Worm (Caenorhabditis elegans) whole organism, L3 larva: ENCODE measurements around the gene T20F7.3.
A peak's percentile ranks its signal among the peaks of the same experiment; 100 is the strongest.
"Not testable (repeated sequence)": the region's sequence is repeated elsewhere in the genome, so short reads cannot be mapped to it uniquely, and the experiment has no call there.

Experiments used
- R02D3.7 ChIP-seq: fragments of 150-350 bp; optimal IDR thresholded peaks from 2 replicates; lab custom pipeline; 2014; ENCODE audit warnings: missing biosample characterization, missing genetic modification characterization
- aly-2 ChIP-seq: fragments of 150-350 bp; optimal IDR thresholded peaks from 2 replicates; lab custom pipeline; 2014; ENCODE audit warnings: missing biosample characterization, missing genetic modification characterization
- ama-1 ChIP-seq: fragments of 150-350 bp; optimal IDR thresholded peaks from 2 replicates; lab custom pipeline; 2018
- ceh-16 ChIP-seq: sonication (generic microtip); optimal IDR thresholded peaks from 2 replicates; lab custom pipeline; 2017; ENCODE audit warnings: missing biosample characterization, missing genetic modification characterization
- ceh-9 ChIP-seq: sonication (generic microtip); optimal IDR thresholded peaks from 2 replicates; lab custom pipeline; 2018; ENCODE audit warnings: missing biosample characterization, missing genetic modification characterization
- daf-12 ChIP-seq: fragments of 150-350 bp; optimal IDR thresholded peaks from 2 replicates; lab custom pipeline; 2014; ENCODE audit warnings: missing biosample characterization, missing genetic modification reagents, missing genetic modification characterization
- egl-27 ChIP-seq: sonication (generic microtip); optimal IDR thresholded peaks from 4 replicates; lab custom pipeline; 2017; ENCODE audit warnings: missing biosample characterization, missing genetic modification reagents, missing genetic modification characterization
- egl-5 ChIP-seq: fragments of 150-350 bp; optimal IDR thresholded peaks from 2 replicates; lab custom pipeline; 2017; ENCODE audit warnings: missing biosample characterization, missing genetic modification reagents, missing genetic modification characterization, inconsistent platforms
- elt-2 ChIP-seq: sonication (generic microtip); optimal IDR thresholded peaks from 2 replicates; lab custom pipeline; 2016; ENCODE audit warnings: missing genetic modification reagents, mild to moderate bottlenecking, missing genetic modification characterization, missing compliant biosample characterization
- elt-3 ChIP-seq, 3 experiments: fragments of 150-350 bp in 1 of 3; sonication (generic microtip) in 2 of 3; optimal IDR thresholded peaks; 2 replicates in 2 of 3; 4 replicates in 1 of 3; lab custom pipeline; 2014 to 2017; ENCODE audit warnings: missing biosample characterization in 3 of 3, missing genetic modification characterization in 3 of 3
- fkh-10 ChIP-seq: sonication (generic microtip); optimal IDR thresholded peaks from 2 replicates; lab custom pipeline; 2017; ENCODE audit warnings: missing biosample characterization, missing genetic modification reagents, missing genetic modification characterization
- fkh-2 ChIP-seq: fragments of 150-350 bp; optimal IDR thresholded peaks from 2 replicates; lab custom pipeline; 2014; ENCODE audit warnings: missing biosample characterization, missing genetic modification reagents, missing genetic modification characterization
- fos-1 ChIP-seq: fragments of 150-350 bp; optimal IDR thresholded peaks from 2 replicates; lab custom pipeline; 2014; ENCODE audit warnings: missing biosample characterization, missing genetic modification characterization
- hmg-11 ChIP-seq: sonication (generic microtip); optimal IDR thresholded peaks from 2 replicates; lab custom pipeline; 2016; ENCODE audit warnings: missing genetic modification characterization, missing compliant biosample characterization
- jun-1 ChIP-seq: fragments of 150-350 bp; optimal IDR thresholded peaks from 2 replicates; lab custom pipeline; 2014; ENCODE audit warnings: missing biosample characterization, missing genetic modification reagents, missing genetic modification characterization
- lin-15B ChIP-seq: fragments of 150-350 bp; optimal IDR thresholded peaks from 2 replicates; lab custom pipeline; 2014; ENCODE audit warnings: missing biosample characterization, missing genetic modification characterization
- lin-39 ChIP-seq: fragments of 150-350 bp; optimal IDR thresholded peaks from 2 replicates; lab custom pipeline; 2018; ENCODE audit warnings: missing biosample characterization, missing genetic modification reagents, missing genetic modification characterization
- lsy-12 ChIP-seq: sonication (generic microtip); optimal IDR thresholded peaks from 2 replicates; lab custom pipeline; 2016; ENCODE audit warnings: mild to moderate bottlenecking, missing genetic modification characterization, missing compliant biosample characterization
- mml-1 ChIP-seq: fragments of 150-350 bp; sonication (generic microtip); optimal IDR thresholded peaks from 3 replicates; lab custom pipeline; 2014; ENCODE audit warnings: missing biosample characterization, missing genetic modification characterization
- nfya-1 ChIP-seq: sonication (generic microtip); optimal IDR thresholded peaks from 2 replicates; lab custom pipeline; 2017; ENCODE audit warnings: missing genetic modification characterization, mild to moderate bottlenecking, missing compliant biosample characterization, antibody characterized with exemption, moderate library complexity; ENCODE audit not compliant: insufficient read depth
- nhr-11 ChIP-seq: fragments of 150-350 bp; optimal IDR thresholded peaks from 2 replicates; lab custom pipeline; 2014; ENCODE audit warnings: missing biosample characterization, missing genetic modification characterization
- nhr-23 ChIP-seq: fragments of 150-350 bp; optimal IDR thresholded peaks from 2 replicates; lab custom pipeline; 2014; ENCODE audit warnings: missing biosample characterization, missing genetic modification reagents, missing genetic modification characterization
- nhr-237 ChIP-seq: fragments of 150-350 bp; optimal IDR thresholded peaks from 2 replicates; lab custom pipeline; 2014; ENCODE audit warnings: missing biosample characterization, missing genetic modification characterization
- nhr-25 ChIP-seq: sonication (generic microtip); optimal IDR thresholded peaks from 2 replicates; lab custom pipeline; 2017; ENCODE audit warnings: missing biosample characterization, missing genetic modification characterization
- nhr-28 ChIP-seq: fragments of 150-350 bp; optimal IDR thresholded peaks from 2 replicates; lab custom pipeline; 2014; ENCODE audit warnings: missing biosample characterization, missing genetic modification characterization
- nhr-43 ChIP-seq: sonication (generic microtip); optimal IDR thresholded peaks from 2 replicates; lab custom pipeline; 2016; ENCODE audit warnings: mild to moderate bottlenecking, missing genetic modification characterization, missing compliant biosample characterization; ENCODE audit not compliant: poor library complexity, severe bottlenecking
- nhr-76 ChIP-seq: fragments of 150-350 bp; sonication (generic microtip); optimal IDR thresholded peaks from 5 replicates; lab custom pipeline; 2014; ENCODE audit warnings: missing biosample characterization, missing genetic modification characterization
- nhr-77 ChIP-seq: fragments of 150-350 bp; optimal IDR thresholded peaks from 2 replicates; lab custom pipeline; 2014; ENCODE audit warnings: missing biosample characterization, missing genetic modification characterization
- pha-4 ChIP-seq: fragments of 150-350 bp; optimal IDR thresholded peaks from 2 replicates; lab custom pipeline; 2014; ENCODE audit warnings: missing biosample characterization, missing genetic modification reagents, missing genetic modification characterization
- pqm-1 ChIP-seq: fragments of 150-350 bp; optimal IDR thresholded peaks from 2 replicates; lab custom pipeline; 2017; ENCODE audit warnings: missing biosample characterization, missing genetic modification characterization, inconsistent platforms
- skn-1 ChIP-seq: fragments of 150-350 bp; optimal IDR thresholded peaks from 2 replicates; lab custom pipeline; 2014; ENCODE audit warnings: missing biosample characterization, missing genetic modification characterization
- snpc-4 ChIP-seq: fragments of 150-350 bp; optimal IDR thresholded peaks from 2 replicates; lab custom pipeline; 2014; ENCODE audit warnings: missing biosample characterization, missing genetic modification characterization
- tbx-2 ChIP-seq: sonication (generic microtip); optimal IDR thresholded peaks from 2 replicates; lab custom pipeline; 2016; ENCODE audit warnings: mild to moderate bottlenecking, missing genetic modification characterization, missing compliant biosample characterization
- unc-62 ChIP-seq: fragments of 150-350 bp; sonication (generic microtip); optimal IDR thresholded peaks from 4 replicates; lab custom pipeline; 2014; ENCODE audit warnings: missing biosample characterization, missing genetic modification reagents, missing genetic modification characterization
- zag-1 ChIP-seq: fragments of 150-350 bp; optimal IDR thresholded peaks from 2 replicates; lab custom pipeline; 2014; ENCODE audit warnings: missing biosample characterization, missing genetic modification characterization
- ztf-11 ChIP-seq: fragments of 150-350 bp; optimal IDR thresholded peaks from 2 replicates; lab custom pipeline; 2014; ENCODE audit warnings: missing biosample characterization, missing genetic modification characterization
- ztf-4 ChIP-seq: fragments of 150-350 bp; optimal IDR thresholded peaks from 2 replicates; lab custom pipeline; 2014; ENCODE audit warnings: missing biosample characterization, missing genetic modification characterization

T20F7.3 gene

DNA sequence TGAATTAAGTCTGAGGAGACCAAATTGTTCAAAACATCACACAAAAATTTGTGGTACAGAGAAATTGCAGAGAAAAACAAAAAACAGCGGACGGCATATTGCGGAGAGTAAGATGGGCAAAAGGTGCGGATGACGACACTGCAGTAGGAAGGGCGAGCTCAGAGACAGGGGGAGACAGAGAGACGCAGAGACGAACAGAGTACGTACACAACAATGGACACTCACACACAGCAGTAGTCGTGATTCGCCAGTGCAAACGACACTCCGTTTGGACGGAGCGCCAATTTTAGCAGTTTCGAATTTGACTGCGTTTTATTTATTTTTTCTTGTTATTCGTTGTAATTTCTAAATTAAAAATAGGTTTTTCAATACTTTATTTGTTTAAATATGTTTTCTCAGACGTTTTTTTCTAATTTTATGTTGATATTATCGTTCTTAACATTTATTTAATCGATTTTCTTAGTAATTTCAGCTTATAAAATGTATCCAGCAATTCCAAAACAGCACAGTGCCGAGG is 12.3 kb downstream of the T20F7.3 start, which contains the start of gene T20F7.1:
Gene T20F7.1, plus strand, starts transcription at position 467 of the 517 bp plus-strand sequence.
- TF ChIP-seq nhr-25 (tag; lab: Kevin White, UChicago) (peak; percentile 63), nhr-11 (tag; lab: Kevin White, UChicago) (no peak), nhr-76 (tag; lab: Kevin White, UChicago) (no peak), hmg-11 (tag; lab: Kevin White, UChicago) (peak; percentile 92), ztf-11 (tag; lab: Kevin White, UChicago) (no peak), tbx-2 (tag; lab: Kevin White, UChicago) (peak; percentile 25), fkh-2 (tag; lab: Kevin White, UChicago) (no peak), lsy-12 (tag; lab: Kevin White, UChicago) (peak; percentile 32), skn-1 (tag; lab: Kevin White, UChicago) (no peak), egl-5 (tag; lab: Kevin White, UChicago) (peak; percentile 50), ceh-16 (tag; lab: Kevin White, UChicago) (no peak), nhr-237 (tag; lab: Kevin White, UChicago) (no peak), mml-1 (no peak), pqm-1 (peak; percentile 34), ztf-4 (tag; lab: Kevin White, UChicago) (no peak), elt-2 (peak; percentile 63), fos-1 (no peak), egl-27 (no peak), lin-15B (peak; percentile 17), nhr-77 (tag; lab: Kevin White, UChicago) (no peak), jun-1 (tag; lab: Kevin White, UChicago) (peak; percentile 42), nfya-1 (tag; lab: Kevin White, UChicago) (peak; percentile 81), unc-62 (GFP tag; lab: Kevin White, UChicago) (no peak), nhr-28 (tag; lab: Kevin White, UChicago) (no peak), ama-1 (lab: Kevin White, UChicago) (peak; percentile 14), snpc-4 (tag; lab: Kevin White, UChicago) (peak; percentile 72), ceh-9 (tag; lab: Kevin White, UChicago) (no peak), pha-4 (tag; lab: Kevin White, UChicago) (peak; percentile 84), nhr-23 (tag; lab: Kevin White, UChicago) (peak; percentile 66), lin-39 (peak; percentile 81), nhr-43 (peak; percentile 66)

DNA sequence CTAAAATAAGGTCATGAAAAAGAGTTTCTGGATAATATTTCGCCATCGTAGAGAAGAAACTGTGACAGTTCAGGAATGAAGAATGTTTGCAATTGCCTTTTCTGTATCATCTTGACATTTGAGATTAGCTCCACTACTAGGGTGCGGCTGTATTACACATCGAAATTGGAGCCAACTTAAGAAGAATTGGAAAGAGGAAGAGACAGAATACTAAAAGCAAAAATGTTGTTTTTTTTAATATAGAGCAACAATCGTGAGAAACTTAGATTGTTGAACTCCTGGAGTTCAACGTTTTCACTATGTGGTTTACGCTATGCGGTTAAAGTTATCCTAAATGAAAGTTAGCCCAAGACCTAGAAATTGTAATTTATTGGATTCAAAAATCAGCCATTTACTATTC is 20.2 kb downstream of the T20F7.3 start, which contains the start of gene acs-9:
Gene acs-9, minus strand, starts transcription at position 101 of the 400 bp plus-strand sequence.
- TF ChIP-seq nhr-76 (tag; lab: Kevin White, UChicago), result no peak
- no peak for TF ChIP-seq hmg-11 (tag; lab: Kevin White, UChicago)
- TF ChIP-seq egl-5 (tag; lab: Kevin White, UChicago), result no peak
- TF ChIP-seq zag-1, result no peak
- no peak for TF ChIP-seq lin-15B
- no peak for TF ChIP-seq fkh-10 (GFP tag; lab: Kevin White, UChicago)
- TF ChIP-seq R02D3.7 (tag; lab: Kevin White, UChicago), result no peak
- no peak for TF ChIP-seq nhr-237 (tag; lab: Kevin White, UChicago)
- no peak for TF ChIP-seq daf-12
- no peak for TF ChIP-seq nhr-11 (tag; lab: Kevin White, UChicago)
- no peak for TF ChIP-seq jun-1 (tag; lab: Kevin White, UChicago)
- no peak for TF ChIP-seq nhr-43

DNA sequence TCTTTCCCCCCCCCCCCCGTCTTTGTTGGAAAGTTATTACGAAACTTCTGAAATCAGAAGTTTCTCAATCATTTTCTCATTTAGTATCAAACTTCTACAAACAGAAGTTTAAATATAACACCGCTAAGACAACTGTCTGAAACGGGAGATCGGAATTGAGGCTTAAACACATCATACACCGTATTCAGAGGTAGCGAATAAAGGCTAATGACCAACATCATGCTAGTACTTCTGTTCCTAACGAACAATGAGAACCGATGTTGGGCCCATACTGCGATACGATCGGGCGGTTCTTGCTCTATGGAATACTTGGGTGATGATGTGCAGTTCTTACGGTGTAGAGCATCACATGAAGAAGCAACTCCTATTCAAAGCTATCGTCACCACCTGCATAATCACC is 23.2 kb downstream of the T20F7.3 start, which contains the start of gene Y13C8A.1:
Gene Y13C8A.1, plus strand, starts transcription at position 301 of the 400 bp plus-strand sequence.
- TF ChIP-seq R02D3.7, ceh-9, snpc-4 (tag; lab: Kevin White, UChicago): not testable (repeated sequence)
- TF ChIP-seq, all 47 proteins: peak for 0; not testable (repeated sequence) for 47

DNA sequence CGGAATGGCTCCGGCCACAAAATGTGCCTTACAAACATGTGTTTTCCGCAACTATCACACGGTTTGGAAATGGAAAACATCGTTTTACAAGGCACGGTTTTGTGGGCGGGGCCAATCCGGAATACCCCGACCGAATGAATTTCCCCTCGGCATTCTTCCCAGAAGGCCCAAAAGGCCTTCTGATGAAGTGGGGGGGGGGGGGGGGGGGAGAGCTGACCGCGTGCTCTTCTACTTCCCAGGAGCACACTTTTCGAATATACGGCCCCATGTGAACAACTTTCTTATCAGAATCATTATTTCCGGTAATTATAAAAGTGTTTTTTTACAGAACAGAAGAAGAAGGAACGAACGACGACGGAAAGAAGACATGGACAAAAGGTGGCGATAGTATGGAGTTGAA is 23.9 kb downstream of the T20F7.3 start:
- TF ChIP-seq fkh-10 (GFP tag; lab: Kevin White, UChicago), result no peak
- TF ChIP-seq unc-62 (GFP tag; lab: Kevin White, UChicago), result no peak
- no peak for TF ChIP-seq daf-12
- no peak for TF ChIP-seq nhr-11 (tag; lab: Kevin White, UChicago)
- no peak for TF ChIP-seq lin-39
- TF ChIP-seq elt-3 (tag; optimal IDR thresholded peaks at IDR 0.05; lab: Kevin White, UChicago), result no peak
- TF ChIP-seq aly-2 (tag; lab: Kevin White, UChicago), result no peak
- TF ChIP-seq ceh-16 (tag; lab: Kevin White, UChicago), result no peak
- TF ChIP-seq egl-5 (tag; lab: Kevin White, UChicago), result no peak
